Fruit fly (Drosophila melanogaster) whole organism, embryonic: ENCODE results near the gene CG15337.

Experiments
- BEAF-32 ChIP-seq: fragments of 200-800 bp; sonication (Bioruptor generic); optimal IDR thresholded peaks from 3 replicates; lab custom pipeline; 2017; ENCODE audit warnings: missing biosample characterization, missing genetic modification characterization, mild to moderate bottlenecking, moderate library complexity, missing genetic modification reagents
- C15 ChIP-seq: fragments of 200-800 bp; sonication (Bioruptor generic); IDR thresholded peaks from 3 replicates; pipeline ENCODE4 v1.3.6; 2022; ENCODE audit warnings: missing biosample characterization, missing genetic modification characterization
- CG10267 ChIP-seq: fragments of 200-800 bp; sonication (Bioruptor generic); optimal IDR thresholded peaks from 2 replicates; lab custom pipeline; 2018; ENCODE audit warnings: missing biosample characterization, mild to moderate bottlenecking, missing genetic modification characterization, moderate library complexity
- CG1233 ChIP-seq: fragments of 200-800 bp; sonication (Bioruptor generic); optimal IDR thresholded peaks from 4 replicates; lab custom pipeline; 2018; ENCODE audit warnings: missing biosample characterization, mild to moderate bottlenecking, missing genetic modification characterization
- CG12659 ChIP-seq: fragments of 200-800 bp; sonication (Bioruptor generic); optimal IDR thresholded peaks from 3 replicates; lab custom pipeline; 2017; ENCODE audit warnings: mild to moderate bottlenecking, missing biosample characterization, missing genetic modification reagents, missing genetic modification characterization
- CG12744 ChIP-seq: fragments of 200-800 bp; sonication (Bioruptor generic); optimal IDR thresholded peaks from 2 replicates; lab custom pipeline; 2016; ENCODE audit warnings: missing biosample characterization, missing genetic modification characterization
- CG14710 ChIP-seq: fragments of 200-800 bp; sonication (Bioruptor generic); optimal IDR thresholded peaks from 3 replicates; lab custom pipeline; 2019; ENCODE audit warnings: missing biosample characterization, mild to moderate bottlenecking, missing genetic modification characterization, moderate library complexity
- CG15514 ChIP-seq: fragments of 200-800 bp; sonication (Bioruptor generic); optimal IDR thresholded peaks from 3 replicates; lab custom pipeline; 2017; ENCODE audit warnings: missing biosample characterization, missing genetic modification characterization, mild to moderate bottlenecking, moderate library complexity, missing genetic modification reagents
- CG31388 ChIP-seq: fragments of 200-800 bp; sonication (Bioruptor generic); optimal IDR thresholded peaks from 2 replicates; lab custom pipeline; 2016; ENCODE audit warnings: missing biosample characterization, missing genetic modification characterization
- CG4328 ChIP-seq: fragments of 200-800 bp; sonication (Bioruptor generic); optimal IDR thresholded peaks from 3 replicates; lab custom pipeline; 2017; ENCODE audit warnings: missing biosample characterization, missing genetic modification reagents, missing genetic modification characterization
- CG4360 ChIP-seq: fragments of 200-800 bp; sonication (Bioruptor generic); IDR thresholded peaks from 2 replicates; pipeline ENCODE4 v1.3.6; 2022; ENCODE audit warnings: missing biosample characterization, missing genetic modification characterization
- CG7745 ChIP-seq: fragments of 200-800 bp; sonication (Bioruptor generic); optimal IDR thresholded peaks from 2 replicates; lab custom pipeline; 2018; ENCODE audit warnings: missing biosample characterization, mild to moderate bottlenecking, missing genetic modification characterization, moderate library complexity
- CG9797 ChIP-seq: fragments of 200-800 bp; sonication (Bioruptor generic); optimal IDR thresholded peaks from 3 replicates; lab custom pipeline; 2018; ENCODE audit warnings: missing biosample characterization, mild to moderate bottlenecking, missing genetic modification characterization
- Camta ChIP-seq: fragments of 200-800 bp; sonication (Bioruptor generic); optimal IDR thresholded peaks from 2 replicates; lab custom pipeline; 2016; ENCODE audit warnings: missing biosample characterization, missing genetic modification characterization
- E2f2 ChIP-seq: fragments of 200-800 bp; sonication (Bioruptor generic); IDR thresholded peaks from 2 replicates; pipeline ENCODE4 v1.3.6; 2022; ENCODE audit warnings: missing biosample characterization, missing genetic modification characterization
- Hey ChIP-seq: fragments of 200-800 bp; sonication (Bioruptor generic); optimal IDR thresholded peaks from 3 replicates; lab custom pipeline; 2018; ENCODE audit warnings: missing biosample characterization, mild to moderate bottlenecking, missing genetic modification characterization
- Jarid2 ChIP-seq: fragments of 200-800 bp; sonication (Bioruptor generic); optimal IDR thresholded peaks from 3 replicates; lab custom pipeline; 2017; ENCODE audit warnings: mild to moderate bottlenecking, missing biosample characterization, missing genetic modification reagents, missing genetic modification characterization
- MESR4 ChIP-seq: fragments of 200-800 bp; sonication (Bioruptor generic); optimal IDR thresholded peaks from 2 replicates; lab custom pipeline; 2018; ENCODE audit warnings: missing biosample characterization, mild to moderate bottlenecking, missing genetic modification characterization, moderate library complexity
- Max ChIP-seq: fragments of 200-800 bp; sonication (Bioruptor generic); optimal IDR thresholded peaks from 2 replicates; lab custom pipeline; 2016; ENCODE audit warnings: missing biosample characterization, mild to moderate bottlenecking, missing genetic modification characterization
- Myb ChIP-seq: fragments of 200-800 bp; sonication (Bioruptor generic); optimal IDR thresholded peaks from 2 replicates; lab custom pipeline; 2016; ENCODE audit warnings: missing biosample characterization, missing genetic modification characterization
- NC2β ChIP-seq: fragments of 200-800 bp; sonication (Bioruptor generic); optimal IDR thresholded peaks from 2 replicates; lab custom pipeline; 2016; ENCODE audit warnings: missing biosample characterization, missing genetic modification characterization
- Oli ChIP-seq: fragments of 200-800 bp; sonication (Bioruptor generic); optimal IDR thresholded peaks from 2 replicates; lab custom pipeline; 2018; ENCODE audit warnings: missing biosample characterization, mild to moderate bottlenecking, missing genetic modification characterization, moderate library complexity
- PHDP ChIP-seq: fragments of 200-800 bp; sonication (Bioruptor generic); optimal IDR thresholded peaks from 3 replicates; lab custom pipeline; 2018; ENCODE audit warnings: missing biosample characterization, mild to moderate bottlenecking, missing genetic modification characterization, moderate library complexity
- Poxn ChIP-seq: fragments of 200-800 bp; sonication (Bioruptor generic); IDR thresholded peaks from 2 replicates; pipeline ENCODE4 v1.3.6; 2022; ENCODE audit warnings: missing biosample characterization, missing genetic modification characterization
- Sox100B ChIP-seq: fragments of 200-800 bp; sonication (Bioruptor generic); optimal IDR thresholded peaks from 3 replicates; lab custom pipeline; 2018; ENCODE audit warnings: missing biosample characterization, mild to moderate bottlenecking, missing genetic modification characterization
- Sry-δ ChIP-seq: fragments of 200-800 bp; sonication (Bioruptor generic); optimal IDR thresholded peaks from 2 replicates; lab custom pipeline; 2016; ENCODE audit warnings: missing biosample characterization, missing genetic modification characterization
- TFAM ChIP-seq: fragments of 200-800 bp; sonication (Bioruptor generic); optimal IDR thresholded peaks from 2 replicates; lab custom pipeline; 2017; ENCODE audit warnings: missing biosample characterization, missing genetic modification characterization, inconsistent platforms
- bsh ChIP-seq, 2 experiments: fragments of 200-800 bp; sonication (Bioruptor generic); optimal IDR thresholded peaks; 2 replicates each; lab custom pipeline; 2017 to 2018; ENCODE audit warnings: mild to moderate bottlenecking in 2 of 2, missing biosample characterization in 2 of 2, missing genetic modification characterization in 2 of 2, moderate library complexity in 1 of 2
- cad ChIP-seq: fragments of >200 bp; optimal IDR thresholded peaks from 2 replicates; lab custom pipeline; 2017; ENCODE audit warnings: missing biosample characterization, missing genetic modification characterization
- caup ChIP-seq: fragments of 200-800 bp; sonication (Bioruptor generic); optimal IDR thresholded peaks from 3 replicates; lab custom pipeline; 2017; ENCODE audit warnings: missing biosample characterization, mild to moderate bottlenecking, missing genetic modification characterization, moderate library complexity; ENCODE audit not compliant: severe bottlenecking
- cwo ChIP-seq: fragments of 200-800 bp; sonication (Bioruptor generic); optimal IDR thresholded peaks from 3 replicates; lab custom pipeline; 2017; ENCODE audit warnings: missing biosample characterization, missing genetic modification characterization, mild to moderate bottlenecking, moderate library complexity, missing genetic modification reagents
- dimm ChIP-seq: fragments of 200-800 bp; sonication (Bioruptor generic); IDR thresholded peaks from 2 replicates; pipeline ENCODE4 v1.3.6; 2022; ENCODE audit warnings: missing biosample characterization, missing genetic modification characterization
- ems ChIP-seq: fragments of 200-800 bp; sonication (Bioruptor generic); optimal IDR thresholded peaks from 3 replicates; lab custom pipeline; 2016; ENCODE audit warnings: missing biosample characterization, missing genetic modification characterization
- gce ChIP-seq: fragments of 200-800 bp; sonication (Bioruptor generic); IDR thresholded peaks from 3 replicates; pipeline ENCODE4 v1.3.6; 2022; ENCODE audit warnings: missing biosample characterization, missing genetic modification characterization
- gfzf ChIP-seq: fragments of 200-800 bp; sonication (Bioruptor generic); optimal IDR thresholded peaks from 2 replicates; lab custom pipeline; 2016; ENCODE audit warnings: missing biosample characterization, mild to moderate bottlenecking, missing genetic modification characterization, moderate library complexity
- gt ChIP-seq: fragments of 200-800 bp; sonication (Bioruptor generic); IDR thresholded peaks from 2 replicates; pipeline ENCODE4 v1.3.6; 2022; ENCODE audit warnings: missing biosample characterization, missing genetic modification characterization
- lilli ChIP-seq: fragments of 200-800 bp; sonication (Bioruptor generic); optimal IDR thresholded peaks from 3 replicates; lab custom pipeline; 2016; ENCODE audit warnings: missing biosample characterization, missing genetic modification characterization
- pan ChIP-seq, 4 experiments: fragments of >200 bp in 3 of 4; fragments of 200-800 bp in 1 of 4; sonication (Bioruptor generic) in 1 of 4; optimal IDR thresholded peaks in 3 of 4; IDR thresholded peaks in 1 of 4; 2 replicates each; pipeline versions ENCODE4 v1.3.6 to Lab custom; 2017 to 2022; ENCODE audit warnings: missing biosample characterization in 2 of 4, missing genetic modification characterization in 2 of 4, mixed read lengths in 1 of 4
- pfk ChIP-seq: fragments of 200-800 bp; sonication (Bioruptor generic); optimal IDR thresholded peaks from 2 replicates; lab custom pipeline; 2018; ENCODE audit warnings: missing biosample characterization, mild to moderate bottlenecking, missing genetic modification characterization, moderate library complexity
- psq ChIP-seq: fragments of 200-800 bp; sonication (Bioruptor generic); optimal IDR thresholded peaks from 2 replicates; lab custom pipeline; 2017; ENCODE audit warnings: missing biosample characterization, missing genetic modification characterization
- sd ChIP-seq: fragments of 200-800 bp; sonication (Bioruptor generic); optimal IDR thresholded peaks from 3 replicates; lab custom pipeline; 2018; ENCODE audit warnings: missing biosample characterization, mild to moderate bottlenecking, missing genetic modification characterization, moderate library complexity
- shn ChIP-seq: fragments of 200-800 bp; sonication (Bioruptor generic); optimal IDR thresholded peaks from 3 replicates; lab custom pipeline; 2016; ENCODE audit warnings: missing biosample characterization, missing genetic modification characterization
- sna ChIP-seq: fragments of 200-800 bp; sonication (Bioruptor generic); IDR thresholded peaks from 2 replicates; pipeline ENCODE4 v1.3.6; 2022; ENCODE audit warnings: missing biosample characterization, missing genetic modification characterization; ENCODE audit not compliant: partially characterized antibody
- so ChIP-seq: fragments of 200-800 bp; sonication (Bioruptor generic); IDR thresholded peaks from 3 replicates; pipeline ENCODE4 v1.3.6; 2022; ENCODE audit warnings: missing biosample characterization, missing genetic modification characterization
- sqz ChIP-seq: fragments of 200-800 bp; sonication (Bioruptor generic); optimal IDR thresholded peaks from 3 replicates; lab custom pipeline; 2018; ENCODE audit warnings: missing biosample characterization, mild to moderate bottlenecking, missing genetic modification characterization
- sug ChIP-seq: fragments of 200-800 bp; optimal IDR thresholded peaks from 2 replicates; lab custom pipeline; 2019; ENCODE audit warnings: missing biosample characterization, mild to moderate bottlenecking, missing genetic modification characterization, moderate library complexity
- tap ChIP-seq: fragments of 200-800 bp; optimal IDR thresholded peaks from 3 replicates; lab custom pipeline; 2019; ENCODE audit warnings: missing biosample characterization, mild to moderate bottlenecking, missing genetic modification characterization, moderate library complexity
- zf30C ChIP-seq: fragments of 200-800 bp; sonication (Bioruptor generic); optimal IDR thresholded peaks from 3 replicates; lab custom pipeline; 2018; ENCODE audit warnings: missing biosample characterization, mild to moderate bottlenecking, missing genetic modification characterization

The CG15337 gene

dm6 chrX:8177030-8177349, 17.1 kb downstream of the CG15337 start, which contains the start of gene slpr (continued):
- TF ChIP-seq sqz (GFP tag; lab: Kevin White, UChicago) (no peak), BEAF-32 (GFP tag; lab: Kevin White, UChicago) (peak; percentile 35), Max (no peak), shn (GFP tag; lab: Kevin White, UChicago) (no peak), psq (GFP tag; lab: Kevin White, UChicago) (no peak), C15 (GFP tag; lab: Robert Waterston, UW) (no peak), Sox100B (GFP tag; lab: Kevin White, UChicago) (no peak), CG4360 (GFP tag; lab: Robert Waterston, UW) (no peak), E2f2 (peak; percentile 41), Jarid2 (GFP tag; lab: Kevin White, UChicago) (no peak), sd (tag; lab: Kevin White, UChicago) (no peak), CG12744 (GFP tag; lab: Kevin White, UChicago) (no peak), CG15514 (peak; percentile 99), so (GFP tag; lab: Robert Waterston, UW) (no peak), sna (GFP tag; lab: Robert Waterston, UW) (no peak), CG14710 (tag; lab: Kevin White, UChicago) (peak; percentile 44), CG4328 (no peak), zf30C (GFP tag; lab: Kevin White, UChicago) (no peak), CG7745 (tag; lab: Kevin White, UChicago) (no peak), gce (no peak), cad (GFP tag; lab: Kevin White, UChicago) (no peak), bsh (GFP tag; optimal IDR thresholded peaks at IDR 0.05; lab: Kevin White, UChicago) (no peak), CG1233 (no peak), Hey (no peak), CG31388 (GFP tag; lab: Kevin White, UChicago) (no peak), Poxn (GFP tag; lab: Robert Waterston, UW) (no peak), CG12659 (GFP tag; lab: Kevin White, UChicago) (peak; percentile 28), cwo (GFP tag; lab: Kevin White, UChicago) (no peak), lilli (GFP tag; lab: Kevin White, UChicago) (no peak), pfk (GFP tag; lab: Kevin White, UChicago) (no peak), PHDP (tag; lab: Kevin White, UChicago) (no peak), gfzf (GFP tag; lab: Kevin White, UChicago) (peak; percentile 83), CG9797 (GFP tag; lab: Kevin White, UChicago) (peak; percentile 66), dimm (GFP tag; lab: Robert Waterston, UW) (no peak), Oli (tag; lab: Kevin White, UChicago) (no peak), TFAM (GFP tag; lab: Kevin White, UChicago) (no peak), gt (GFP tag; lab: Robert Waterston, UW) (no peak), sug (tag; lab: Kevin White, UChicago) (no peak), tap (no peak), Sry-δ (GFP tag; lab: Kevin White, UChicago) (peak; percentile 11), caup (GFP tag; lab: Kevin White, UChicago) (no peak), pan (optimal IDR thresholded peaks at IDR 0.05; lab: Kevin White, UChicago) (no peak), pan (GFP tag; optimal IDR thresholded peaks at IDR 0.05 in 1 of 2, IDR thresholded peaks at IDR 0.05 in 1 of 2) (no peak), NC2β (GFP tag; lab: Kevin White, UChicago) (no peak), MESR4 (GFP tag; lab: Kevin White, UChicago) (peak; percentile 6), Camta (GFP tag; lab: Kevin White, UChicago) (no peak), Myb (GFP tag; lab: Kevin White, UChicago) (peak; percentile 91), CG10267 (tag; lab: Kevin White, UChicago) (peak; percentile 92), ems (GFP tag; lab: Kevin White, UChicago) (no peak)
